Fruit fly (Drosophila melanogaster) whole organism, wandering third instar larva: ENCODE results near the gene Obp22a.

Source experiments
- Abd-B ChIP-seq: fragments of >200 bp; optimal IDR thresholded peaks from 2 replicates; lab custom pipeline; 2017; ENCODE audit warnings: missing biosample characterization, missing genetic modification characterization
- CG32264 ChIP-seq: fragments of 200-800 bp; sonication (Bioruptor generic); optimal IDR thresholded peaks from 2 replicates; lab custom pipeline; 2016; ENCODE audit warnings: missing biosample characterization, missing genetic modification characterization
- CG9705 ChIP-seq: fragments of 200-800 bp; sonication (Bioruptor generic); optimal IDR thresholded peaks from 2 replicates; lab custom pipeline; 2018; ENCODE audit warnings: missing biosample characterization, mild to moderate bottlenecking, missing genetic modification characterization
- CrebA ChIP-seq: fragments of 200-800 bp; sonication (Bioruptor generic); optimal IDR thresholded peaks from 2 replicates; lab custom pipeline; 2016; ENCODE audit warnings: missing biosample characterization, mild to moderate bottlenecking, missing genetic modification characterization, borderline replicate concordance
- Dfd ChIP-seq: fragments of >200 bp; optimal IDR thresholded peaks from 2 replicates; lab custom pipeline; 2017; ENCODE audit warnings: missing biosample characterization, missing genetic modification characterization
- Dif ChIP-seq: fragments of 200-275, 200-300 bp; sonication (Bioruptor generic); optimal IDR thresholded peaks from 2 replicates; lab custom pipeline; 2018; ENCODE audit warnings: missing biosample characterization, missing genetic modification characterization; ENCODE audit not compliant: partially characterized antibody
- GATAd ChIP-seq: sonication (Bioruptor generic); optimal IDR thresholded peaks from 2 replicates; lab custom pipeline; 2016; ENCODE audit warnings: missing biosample characterization, missing genetic modification characterization
- HLH106 ChIP-seq: fragments of 200-800 bp; optimal IDR thresholded peaks from 3 replicates; lab custom pipeline; 2019; ENCODE audit warnings: missing biosample characterization, mild to moderate bottlenecking, missing genetic modification characterization, moderate library complexity
- Hnf4 ChIP-seq: fragments of 200-800 bp; sonication (Bioruptor generic); optimal IDR thresholded peaks from 2 replicates; lab custom pipeline; 2016; ENCODE audit warnings: missing biosample characterization, mild to moderate bottlenecking, missing genetic modification characterization
- Hr78 ChIP-seq: fragments of >200 bp; optimal IDR thresholded peaks from 2 replicates; lab custom pipeline; 2017; ENCODE audit warnings: missing biosample characterization, missing genetic modification characterization
- Hr83 ChIP-seq: fragments of 200-300 bp; sonication (Bioruptor generic); optimal IDR thresholded peaks from 2 replicates; lab custom pipeline; 2016; ENCODE audit warnings: missing biosample characterization, mild to moderate bottlenecking, missing genetic modification characterization, moderate library complexity; ENCODE audit not compliant: poor library complexity, severe bottlenecking
- Jra ChIP-seq: sonication (Bioruptor generic); optimal IDR thresholded peaks from 2 replicates; lab custom pipeline; 2016; ENCODE audit warnings: missing biosample characterization, missing genetic modification characterization
- Mio ChIP-seq: sonication (Bioruptor generic); optimal IDR thresholded peaks from 2 replicates; lab custom pipeline; 2016; ENCODE audit warnings: missing biosample characterization, missing genetic modification characterization
- Myc ChIP-seq: fragments of >200 bp; optimal IDR thresholded peaks from 2 replicates; lab custom pipeline; 2017
- N ChIP-seq: fragments of >200 bp; optimal IDR thresholded peaks from 2 replicates; lab custom pipeline; 2018; ENCODE audit warnings: missing biosample characterization, missing external identifiers, missing genetic modification characterization
- OdsH ChIP-seq: fragments of 200-800 bp; sonication (Bioruptor generic); optimal IDR thresholded peaks from 2 replicates; lab custom pipeline; 2016; ENCODE audit warnings: missing biosample characterization, mild to moderate bottlenecking, missing genetic modification characterization
- Rel ChIP-seq, 2 experiments: fragments of 200-800 bp; sonication (Bioruptor generic) in 1 of 2; optimal IDR thresholded peaks; 2 replicates in 1 of 2; 3 replicates in 1 of 2; lab custom pipeline; 2016 to 2019; ENCODE audit warnings: mild to moderate bottlenecking in 2 of 2, missing biosample characterization in 2 of 2, missing genetic modification characterization in 2 of 2, moderate library complexity in 1 of 2
- Sp1 ChIP-seq: fragments of 200-800 bp; sonication (Bioruptor generic); optimal IDR thresholded peaks from 3 replicates; lab custom pipeline; 2019; ENCODE audit warnings: missing biosample characterization, mild to moderate bottlenecking, missing genetic modification characterization, moderate library complexity
- Vsx2 ChIP-seq: fragments of 200-300, 225-300 bp; sonication (Bioruptor generic); optimal IDR thresholded peaks from 2 replicates; lab custom pipeline; 2018; ENCODE audit warnings: missing biosample characterization, missing genetic modification characterization; ENCODE audit not compliant: partially characterized antibody
- br ChIP-seq: fragments of 200-800 bp; sonication (Bioruptor generic); optimal IDR thresholded peaks from 2 replicates; lab custom pipeline; 2016; ENCODE audit warnings: missing biosample characterization, missing genetic modification characterization
- brk ChIP-seq: fragments of 200-800 bp; sonication (Bioruptor generic); optimal IDR thresholded peaks from 2 replicates; lab custom pipeline; 2016; ENCODE audit warnings: missing biosample characterization, mild to moderate bottlenecking, missing genetic modification characterization
- dl ChIP-seq, 2 experiments: fragments of 175-275, 200-275 bp in 1 of 2; fragments of 200-275 bp in 1 of 2; sonication (Bioruptor generic); optimal IDR thresholded peaks; lab custom pipeline; 2018; ENCODE audit warnings: mild to moderate bottlenecking in 2 of 2, missing biosample characterization in 2 of 2, missing genetic modification characterization in 2 of 2, moderate library complexity in 2 of 2; ENCODE audit not compliant: partially characterized antibody in 2 of 2, insufficient read depth in 1 of 2
- dmrt93B ChIP-seq: fragments of 200-800 bp; sonication (Bioruptor generic); optimal IDR thresholded peaks from 2 replicates; lab custom pipeline; 2018; ENCODE audit warnings: missing biosample characterization, mild to moderate bottlenecking, missing genetic modification characterization
- dsf ChIP-seq: sonication (Bioruptor generic); optimal IDR thresholded peaks from 2 replicates; lab custom pipeline; 2016; ENCODE audit warnings: missing biosample characterization, missing genetic modification characterization, borderline replicate concordance
- ey ChIP-seq: fragments of 200-800 bp; sonication (Bioruptor generic); optimal IDR thresholded peaks from 2 replicates; lab custom pipeline; 2016; ENCODE audit warnings: missing biosample characterization, missing genetic modification characterization
- foxo ChIP-seq, 2 experiments: fragments of 200-800 bp; sonication (Bioruptor generic); optimal IDR thresholded peaks; 2 replicates in 1 of 2; 3 replicates in 1 of 2; lab custom pipeline; 2016 to 2017; ENCODE audit warnings: missing biosample characterization in 2 of 2, missing genetic modification characterization in 2 of 2
- fru ChIP-seq: fragments of 200-800 bp; sonication (Bioruptor generic); optimal IDR thresholded peaks from 3 replicates; lab custom pipeline; 2016; ENCODE audit warnings: missing biosample characterization, mild to moderate bottlenecking, missing genetic modification characterization
- h ChIP-seq: fragments of 200-800 bp; sonication (Bioruptor generic); optimal IDR thresholded peaks from 3 replicates; lab custom pipeline; 2016; ENCODE audit warnings: missing biosample characterization, mild to moderate bottlenecking, missing genetic modification characterization
- jim ChIP-seq: fragments of 175-275, 200-325 bp; sonication (Bioruptor generic); optimal IDR thresholded peaks from 2 replicates; lab custom pipeline; 2016; ENCODE audit warnings: missing biosample characterization, mild to moderate bottlenecking, missing genetic modification characterization
- lola ChIP-seq: fragments of >200 bp; optimal IDR thresholded peaks from 2 replicates; lab custom pipeline; 2017; ENCODE audit warnings: missing biosample characterization, missing genetic modification characterization
- pan ChIP-seq: fragments of >200 bp; optimal IDR thresholded peaks from 2 replicates; lab custom pipeline; 2017
- psq ChIP-seq: fragments of 200-800 bp; sonication (Bioruptor generic); optimal IDR thresholded peaks from 3 replicates; lab custom pipeline; 2017; ENCODE audit warnings: missing biosample characterization, mild to moderate bottlenecking, missing genetic modification characterization, moderate library complexity
- rgr ChIP-seq: fragments of 200-800 bp; sonication (Bioruptor generic); optimal IDR thresholded peaks from 3 replicates; lab custom pipeline; 2016; ENCODE audit warnings: missing biosample characterization, mild to moderate bottlenecking, missing genetic modification characterization
- sage ChIP-seq: fragments of 200-800 bp; sonication (Bioruptor generic); optimal IDR thresholded peaks from 2 replicates; lab custom pipeline; 2016; ENCODE audit warnings: missing biosample characterization, mild to moderate bottlenecking, missing genetic modification characterization
- sv ChIP-seq: fragments of 200-800 bp; sonication (Bioruptor generic); optimal IDR thresholded peaks from 3 replicates; lab custom pipeline; 2016; ENCODE audit warnings: missing biosample characterization, missing genetic modification characterization
- tai ChIP-seq: sonication (Bioruptor generic); optimal IDR thresholded peaks from 2 replicates; lab custom pipeline; 2016; ENCODE audit warnings: missing biosample characterization, missing genetic modification characterization
- usp ChIP-seq: fragments of >200 bp; optimal IDR thresholded peaks from 2 replicates; lab custom pipeline; 2017; ENCODE audit warnings: missing biosample characterization, missing genetic modification characterization
- woc ChIP-seq: sonication (Bioruptor generic); optimal IDR thresholded peaks from 2 replicates; lab custom pipeline; 2016; ENCODE audit warnings: missing biosample characterization, mild to moderate bottlenecking, missing genetic modification characterization

Obp22a gene

DNA sequence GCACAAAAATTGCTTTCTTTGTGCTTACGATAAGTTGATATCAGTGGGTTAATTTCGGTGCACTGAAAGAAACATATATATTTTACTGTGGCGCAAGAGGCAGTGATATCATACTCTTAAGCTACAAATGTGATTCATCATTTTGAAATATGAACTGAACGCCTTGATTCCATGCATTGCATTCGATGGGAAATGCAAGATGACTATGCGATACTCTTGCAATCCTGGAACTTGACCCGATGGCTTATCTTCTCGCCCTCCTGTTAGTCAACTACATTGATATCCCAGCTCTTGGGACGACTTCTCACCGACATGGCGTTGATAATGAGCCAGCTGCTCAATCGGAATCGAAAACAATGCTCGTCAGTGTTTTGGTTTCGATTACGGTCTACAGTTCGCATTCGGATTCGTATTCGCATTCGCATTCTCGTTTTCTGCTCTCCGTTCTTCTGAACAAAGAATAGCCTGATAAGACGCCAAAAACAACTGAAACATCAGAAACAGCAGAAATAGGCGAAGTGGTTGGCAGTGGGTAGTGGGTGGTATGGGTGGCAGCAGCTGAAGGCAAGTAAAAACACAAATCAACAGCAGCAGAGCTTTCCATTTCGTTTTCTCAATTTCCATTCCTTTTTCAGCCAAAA lies 2.6 kb downstream of the Obp22a start (continued):
- TF ChIP-seq sage (GFP tag; lab: Kevin White, UChicago) (no peak), GATAd (GFP tag; lab: Kevin White, UChicago) (no peak), jim (no peak)

DNA sequence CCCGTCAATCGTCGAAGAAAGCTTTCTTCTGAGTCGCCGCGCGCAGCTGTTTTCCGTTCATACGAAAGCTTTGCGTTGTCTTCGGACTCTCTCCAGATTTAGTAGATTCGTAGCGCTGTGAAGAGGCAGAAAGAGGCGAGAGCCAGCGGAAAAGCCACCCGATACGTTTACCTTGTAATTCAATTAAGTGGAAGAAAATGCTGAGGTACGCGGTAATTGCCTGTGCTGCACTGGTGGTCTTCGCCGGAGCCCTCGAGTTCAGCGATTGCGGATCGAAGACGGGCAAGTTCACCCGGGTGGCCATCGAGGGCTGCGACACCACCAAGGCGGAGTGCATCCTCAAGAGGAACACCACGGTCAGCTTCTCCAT lies 3.8 kb downstream of the Obp22a start, which contains the start of gene Npc2a:
TSS of gene Npc2a (plus strand) at position 99 of the 370 bp plus-strand sequence.
- TF ChIP-seq usp (no peak), rgr (GFP tag; lab: Kevin White, UChicago) (no peak), brk (GFP tag; lab: Kevin White, UChicago) (no peak), dl (GFP tag; optimal IDR thresholded peaks at IDR 0.05; lab: Kevin White, UChicago; ENCODE audit: insufficient read depth in 1 of 2, partially characterized antibody in 2 of 2) (peak; percentile 11 to 29), br (no peak), Mio (no peak), OdsH (GFP tag; lab: Kevin White, UChicago) (no peak), Dif (GFP tag; lab: Kevin White, UChicago) (peak; percentile 4), CG32264 (GFP tag; lab: Kevin White, UChicago) (no peak)

DNA sequence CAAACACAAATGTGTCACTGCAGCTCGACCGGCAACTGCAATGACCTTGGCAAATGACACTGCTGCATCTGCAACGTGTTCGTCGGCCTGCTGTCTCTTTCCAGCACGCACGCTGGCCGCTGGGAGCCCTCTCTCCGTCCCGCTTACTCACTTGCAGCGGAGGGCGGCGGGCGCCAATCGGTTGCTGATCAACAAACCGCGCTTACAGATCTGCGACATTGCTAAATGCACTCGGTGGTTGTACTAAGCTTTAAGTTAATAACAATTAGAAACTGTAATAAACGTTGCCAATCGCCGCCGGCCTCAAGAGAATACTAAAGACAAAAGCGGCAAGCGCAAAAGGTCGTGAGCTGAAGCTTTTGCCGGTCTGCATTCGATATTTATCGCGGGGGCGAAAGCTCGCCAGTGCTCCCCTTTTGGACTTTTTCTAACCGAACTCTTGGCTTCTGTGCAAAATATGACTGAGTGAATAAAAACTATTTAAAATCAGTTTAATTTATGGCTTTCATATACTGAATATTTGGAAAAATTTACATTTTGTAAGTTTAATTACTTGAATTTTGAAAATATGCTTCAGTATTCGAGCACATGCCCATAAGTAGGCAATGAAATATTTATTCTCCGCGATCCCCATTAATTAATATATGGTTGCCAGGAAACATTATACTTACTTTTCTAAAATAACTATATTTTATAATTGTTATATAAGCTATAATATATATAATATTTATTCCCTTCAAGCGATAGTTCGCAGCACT lies 4.3 kb downstream of the Obp22a start, which contains the start of gene Got2:
TSS of gene Got2 (minus strand) at position 325 of the 758 bp plus-strand sequence.
- TF ChIP-seq rgr (GFP tag; lab: Kevin White, UChicago): no peak
- TF ChIP-seq lola (GFP tag; lab: Kevin White, UChicago): no peak
- peak; percentile 14 for TF ChIP-seq Dif (GFP tag; lab: Kevin White, UChicago)
- TF ChIP-seq Myc (lab: Kevin White, UChicago): peak; percentile 94
- TF ChIP-seq Sp1 (GFP tag; lab: Kevin White, UChicago): no peak
- TF ChIP-seq dsf (GFP tag; lab: Kevin White, UChicago): no peak
- TF ChIP-seq tai: no peak
- no peak for TF ChIP-seq dmrt93B (GFP tag; lab: Kevin White, UChicago)
- no peak for TF ChIP-seq Abd-B
- TF ChIP-seq Jra (GFP tag; lab: Kevin White, UChicago): no peak
- TF ChIP-seq ey: no peak
- no peak for TF ChIP-seq pan
- no peak for TF ChIP-seq N (GFP tag; lab: Kevin White, UChicago)
- no peak for TF ChIP-seq CG9705 (GFP tag; lab: Kevin White, UChicago)
- no peak for TF ChIP-seq jim
- TF ChIP-seq Hr83 (GFP tag; lab: Kevin White, UChicago): peak; percentile 53
- peak; percentile 31 for TF ChIP-seq sage (GFP tag; lab: Kevin White, UChicago)
- TF ChIP-seq Rel (GFP tag; optimal IDR thresholded peaks at IDR 0.05; lab: Kevin White, UChicago): no peak
- peak; percentile 26 for TF ChIP-seq Rel (tag; optimal IDR thresholded peaks at IDR 0.05; lab: Kevin White, UChicago)
- peak; percentile 17 for TF ChIP-seq HLH106 (tag; lab: Kevin White, UChicago)
- no peak for TF ChIP-seq CG32264 (GFP tag; lab: Kevin White, UChicago)
- TF ChIP-seq h: no peak
- TF ChIP-seq foxo (GFP tag; optimal IDR thresholded peaks at IDR 0.05; lab: Kevin White, UChicago): peak in 1 of 2 experiments; percentile 35
- no peak for TF ChIP-seq Hnf4 (GFP tag; lab: Kevin White, UChicago)
- peak; percentile 26 for TF ChIP-seq psq (GFP tag; lab: Kevin White, UChicago)
- TF ChIP-seq Mio: no peak
- TF ChIP-seq OdsH (GFP tag; lab: Kevin White, UChicago): peak; percentile 34
- no peak for TF ChIP-seq sv
- TF ChIP-seq br: no peak
- peak; percentile 65 for TF ChIP-seq woc (GFP tag; lab: Kevin White, UChicago)
- no peak for TF ChIP-seq CrebA
- no peak for TF ChIP-seq dl (GFP tag; optimal IDR thresholded peaks at IDR 0.05; lab: Kevin White, UChicago; ENCODE audit: insufficient read depth in 1 of 2, partially characterized antibody in 2 of 2)
- no peak for TF ChIP-seq Dfd (GFP tag; lab: Kevin White, UChicago)
- peak; percentile 9 for TF ChIP-seq GATAd (GFP tag; lab: Kevin White, UChicago)
- no peak for TF ChIP-seq Vsx2
- TF ChIP-seq usp: no peak
- no peak for TF ChIP-seq Hr78
- TF ChIP-seq brk (GFP tag; lab: Kevin White, UChicago): no peak
- TF ChIP-seq fru: peak; percentile 27
